Fruit fly (Drosophila melanogaster) whole organism, wandering third instar larva: ENCODE results near the gene CG10341.

Experiments used
- Abd-B ChIP-seq: fragments of >200 bp; optimal IDR thresholded peaks from 2 replicates; lab custom pipeline; 2017; ENCODE audit warnings: missing biosample characterization, missing genetic modification characterization
- CG32264 ChIP-seq: fragments of 200-800 bp; sonication (Bioruptor generic); optimal IDR thresholded peaks from 2 replicates; lab custom pipeline; 2016; ENCODE audit warnings: missing biosample characterization, missing genetic modification characterization
- CG9705 ChIP-seq: fragments of 200-800 bp; sonication (Bioruptor generic); optimal IDR thresholded peaks from 2 replicates; lab custom pipeline; 2018; ENCODE audit warnings: missing biosample characterization, mild to moderate bottlenecking, missing genetic modification characterization
- Dfd ChIP-seq: fragments of >200 bp; optimal IDR thresholded peaks from 2 replicates; lab custom pipeline; 2017; ENCODE audit warnings: missing biosample characterization, missing genetic modification characterization
- Dif ChIP-seq: fragments of 200-275, 200-300 bp; sonication (Bioruptor generic); optimal IDR thresholded peaks from 2 replicates; lab custom pipeline; 2018; ENCODE audit warnings: missing biosample characterization, missing genetic modification characterization; ENCODE audit not compliant: partially characterized antibody
- GATAd ChIP-seq: sonication (Bioruptor generic); optimal IDR thresholded peaks from 2 replicates; lab custom pipeline; 2016; ENCODE audit warnings: missing biosample characterization, missing genetic modification characterization
- HLH106 ChIP-seq: fragments of 200-800 bp; optimal IDR thresholded peaks from 3 replicates; lab custom pipeline; 2019; ENCODE audit warnings: missing biosample characterization, mild to moderate bottlenecking, missing genetic modification characterization, moderate library complexity
- Hnf4 ChIP-seq: fragments of 200-800 bp; sonication (Bioruptor generic); optimal IDR thresholded peaks from 2 replicates; lab custom pipeline; 2016; ENCODE audit warnings: missing biosample characterization, mild to moderate bottlenecking, missing genetic modification characterization
- Hr78 ChIP-seq: fragments of >200 bp; optimal IDR thresholded peaks from 2 replicates; lab custom pipeline; 2017; ENCODE audit warnings: missing biosample characterization, missing genetic modification characterization
- Hr83 ChIP-seq: fragments of 200-300 bp; sonication (Bioruptor generic); optimal IDR thresholded peaks from 2 replicates; lab custom pipeline; 2016; ENCODE audit warnings: missing biosample characterization, mild to moderate bottlenecking, missing genetic modification characterization, moderate library complexity; ENCODE audit not compliant: poor library complexity, severe bottlenecking
- Jra ChIP-seq: sonication (Bioruptor generic); optimal IDR thresholded peaks from 2 replicates; lab custom pipeline; 2016; ENCODE audit warnings: missing biosample characterization, missing genetic modification characterization
- Mio ChIP-seq: sonication (Bioruptor generic); optimal IDR thresholded peaks from 2 replicates; lab custom pipeline; 2016; ENCODE audit warnings: missing biosample characterization, missing genetic modification characterization
- Myc ChIP-seq: fragments of >200 bp; optimal IDR thresholded peaks from 2 replicates; lab custom pipeline; 2017
- N ChIP-seq: fragments of >200 bp; optimal IDR thresholded peaks from 2 replicates; lab custom pipeline; 2018; ENCODE audit warnings: missing biosample characterization, missing external identifiers, missing genetic modification characterization
- OdsH ChIP-seq: fragments of 200-800 bp; sonication (Bioruptor generic); optimal IDR thresholded peaks from 2 replicates; lab custom pipeline; 2016; ENCODE audit warnings: missing biosample characterization, mild to moderate bottlenecking, missing genetic modification characterization
- Rel ChIP-seq, 2 experiments: fragments of 200-800 bp; sonication (Bioruptor generic) in 1 of 2; optimal IDR thresholded peaks; 2 replicates in 1 of 2; 3 replicates in 1 of 2; lab custom pipeline; 2016 to 2019; ENCODE audit warnings: mild to moderate bottlenecking in 2 of 2, missing biosample characterization in 2 of 2, missing genetic modification characterization in 2 of 2, moderate library complexity in 1 of 2
- Sp1 ChIP-seq: fragments of 200-800 bp; sonication (Bioruptor generic); optimal IDR thresholded peaks from 3 replicates; lab custom pipeline; 2019; ENCODE audit warnings: missing biosample characterization, mild to moderate bottlenecking, missing genetic modification characterization, moderate library complexity
- Vsx2 ChIP-seq: fragments of 200-300, 225-300 bp; sonication (Bioruptor generic); optimal IDR thresholded peaks from 2 replicates; lab custom pipeline; 2018; ENCODE audit warnings: missing biosample characterization, missing genetic modification characterization; ENCODE audit not compliant: partially characterized antibody
- br ChIP-seq: fragments of 200-800 bp; sonication (Bioruptor generic); optimal IDR thresholded peaks from 2 replicates; lab custom pipeline; 2016; ENCODE audit warnings: missing biosample characterization, missing genetic modification characterization
- brk ChIP-seq: fragments of 200-800 bp; sonication (Bioruptor generic); optimal IDR thresholded peaks from 2 replicates; lab custom pipeline; 2016; ENCODE audit warnings: missing biosample characterization, mild to moderate bottlenecking, missing genetic modification characterization
- dl ChIP-seq, 2 experiments: fragments of 175-275, 200-275 bp in 1 of 2; fragments of 200-275 bp in 1 of 2; sonication (Bioruptor generic); optimal IDR thresholded peaks; lab custom pipeline; 2018; ENCODE audit warnings: mild to moderate bottlenecking in 2 of 2, missing biosample characterization in 2 of 2, missing genetic modification characterization in 2 of 2, moderate library complexity in 2 of 2; ENCODE audit not compliant: partially characterized antibody in 2 of 2, insufficient read depth in 1 of 2
- dmrt93B ChIP-seq: fragments of 200-800 bp; sonication (Bioruptor generic); optimal IDR thresholded peaks from 2 replicates; lab custom pipeline; 2018; ENCODE audit warnings: missing biosample characterization, mild to moderate bottlenecking, missing genetic modification characterization
- dsf ChIP-seq: sonication (Bioruptor generic); optimal IDR thresholded peaks from 2 replicates; lab custom pipeline; 2016; ENCODE audit warnings: missing biosample characterization, missing genetic modification characterization, borderline replicate concordance
- ey ChIP-seq: fragments of 200-800 bp; sonication (Bioruptor generic); optimal IDR thresholded peaks from 2 replicates; lab custom pipeline; 2016; ENCODE audit warnings: missing biosample characterization, missing genetic modification characterization
- foxo ChIP-seq, 2 experiments: fragments of 200-800 bp; sonication (Bioruptor generic); optimal IDR thresholded peaks; 2 replicates in 1 of 2; 3 replicates in 1 of 2; lab custom pipeline; 2016 to 2017; ENCODE audit warnings: missing biosample characterization in 2 of 2, missing genetic modification characterization in 2 of 2
- fru ChIP-seq: fragments of 200-800 bp; sonication (Bioruptor generic); optimal IDR thresholded peaks from 3 replicates; lab custom pipeline; 2016; ENCODE audit warnings: missing biosample characterization, mild to moderate bottlenecking, missing genetic modification characterization
- h ChIP-seq: fragments of 200-800 bp; sonication (Bioruptor generic); optimal IDR thresholded peaks from 3 replicates; lab custom pipeline; 2016; ENCODE audit warnings: missing biosample characterization, mild to moderate bottlenecking, missing genetic modification characterization
- jim ChIP-seq: fragments of 175-275, 200-325 bp; sonication (Bioruptor generic); optimal IDR thresholded peaks from 2 replicates; lab custom pipeline; 2016; ENCODE audit warnings: missing biosample characterization, mild to moderate bottlenecking, missing genetic modification characterization
- lola ChIP-seq: fragments of >200 bp; optimal IDR thresholded peaks from 2 replicates; lab custom pipeline; 2017; ENCODE audit warnings: missing biosample characterization, missing genetic modification characterization
- pan ChIP-seq: fragments of >200 bp; optimal IDR thresholded peaks from 2 replicates; lab custom pipeline; 2017
- psq ChIP-seq: fragments of 200-800 bp; sonication (Bioruptor generic); optimal IDR thresholded peaks from 3 replicates; lab custom pipeline; 2017; ENCODE audit warnings: missing biosample characterization, mild to moderate bottlenecking, missing genetic modification characterization, moderate library complexity
- rgr ChIP-seq: fragments of 200-800 bp; sonication (Bioruptor generic); optimal IDR thresholded peaks from 3 replicates; lab custom pipeline; 2016; ENCODE audit warnings: missing biosample characterization, mild to moderate bottlenecking, missing genetic modification characterization
- sage ChIP-seq: fragments of 200-800 bp; sonication (Bioruptor generic); optimal IDR thresholded peaks from 2 replicates; lab custom pipeline; 2016; ENCODE audit warnings: missing biosample characterization, mild to moderate bottlenecking, missing genetic modification characterization
- sv ChIP-seq: fragments of 200-800 bp; sonication (Bioruptor generic); optimal IDR thresholded peaks from 3 replicates; lab custom pipeline; 2016; ENCODE audit warnings: missing biosample characterization, missing genetic modification characterization
- usp ChIP-seq: fragments of >200 bp; optimal IDR thresholded peaks from 2 replicates; lab custom pipeline; 2017; ENCODE audit warnings: missing biosample characterization, missing genetic modification characterization
- woc ChIP-seq: sonication (Bioruptor generic); optimal IDR thresholded peaks from 2 replicates; lab custom pipeline; 2016; ENCODE audit warnings: missing biosample characterization, mild to moderate bottlenecking, missing genetic modification characterization

Gene CG10341

DNA sequence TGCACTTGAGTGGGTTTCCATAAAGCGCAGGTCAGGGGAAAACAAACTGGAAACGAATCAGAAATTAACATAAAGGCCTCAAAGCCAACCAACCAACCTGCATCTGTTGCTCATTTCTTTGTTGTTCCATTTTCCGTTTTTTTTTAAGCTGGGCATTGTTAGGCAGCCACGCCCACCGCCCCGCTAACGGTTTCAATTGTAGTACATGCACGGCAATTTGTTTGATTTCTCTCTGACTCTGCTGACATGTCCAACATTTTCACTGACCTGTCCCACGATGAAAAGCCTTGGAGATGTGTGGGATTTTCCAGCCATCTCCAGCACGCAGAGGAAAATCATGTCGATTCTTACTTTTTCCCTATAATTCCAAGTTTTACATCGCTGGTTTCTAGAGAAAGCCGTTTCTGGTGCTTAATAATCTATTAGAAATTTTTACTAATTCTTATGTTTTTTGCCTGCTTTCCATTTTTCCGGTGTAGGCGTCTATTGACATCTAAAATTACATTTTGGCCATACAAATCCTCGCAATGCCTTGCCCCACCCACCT lies 41.8 kb upstream of the CG10341 start:
- TF ChIP-seq CG9705 (no peak), dl (GFP tag; optimal IDR thresholded peaks at IDR 0.05; lab: Kevin White, UChicago; ENCODE audit: insufficient read depth in 1 of 2, partially characterized antibody in 2 of 2) (no peak), Dfd (no peak), Myc (lab: Kevin White, UChicago) (no peak), rgr (GFP tag; lab: Kevin White, UChicago) (no peak), fru (no peak), pan (no peak), br (no peak), sage (GFP tag; lab: Kevin White, UChicago) (no peak), Mio (no peak), lola (no peak), dsf (GFP tag; lab: Kevin White, UChicago) (no peak), OdsH (GFP tag; lab: Kevin White, UChicago) (no peak), GATAd (GFP tag; lab: Kevin White, UChicago) (no peak), Hr78 (GFP tag; lab: Kevin White, UChicago) (no peak), brk (GFP tag; lab: Kevin White, UChicago) (no peak), Vsx2 (GFP tag; lab: Kevin White, UChicago) (no peak), Hnf4 (GFP tag; lab: Kevin White, UChicago) (no peak), usp (GFP tag; lab: Kevin White, UChicago) (no peak)
- TF ChIP-seq, all 38 proteins: peak for 0

DNA sequence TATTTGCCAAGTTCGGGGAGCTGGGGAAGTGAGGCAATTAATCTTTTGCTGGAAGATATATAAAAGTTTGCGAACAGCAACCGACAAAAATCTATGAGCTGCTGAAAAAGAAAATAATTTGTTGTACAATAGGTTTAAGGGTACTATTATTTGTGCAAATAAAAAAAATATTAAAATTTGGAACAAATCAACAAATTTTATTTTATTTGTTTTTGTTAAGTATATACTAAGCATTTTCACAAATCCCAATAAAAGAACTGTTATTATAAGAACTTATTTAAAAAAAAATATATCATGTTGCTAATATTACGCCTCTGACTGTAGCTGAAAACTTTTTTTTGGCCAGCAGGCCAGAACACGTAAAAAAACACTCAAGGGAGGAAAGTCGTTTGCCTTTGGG lies 40.4 kb upstream of the CG10341 start:
- TF ChIP-seq foxo (GFP tag; optimal IDR thresholded peaks at IDR 0.05; lab: Kevin White, UChicago) (peak in 1 of 2 experiments; percentile 18), Hr83 (no peak), CG32264 (GFP tag; lab: Kevin White, UChicago) (no peak), psq (GFP tag; lab: Kevin White, UChicago) (no peak), Abd-B (GFP tag; lab: Kevin White, UChicago) (no peak), h (GFP tag; lab: Kevin White, UChicago) (no peak), HLH106 (peak; percentile 8)

DNA sequence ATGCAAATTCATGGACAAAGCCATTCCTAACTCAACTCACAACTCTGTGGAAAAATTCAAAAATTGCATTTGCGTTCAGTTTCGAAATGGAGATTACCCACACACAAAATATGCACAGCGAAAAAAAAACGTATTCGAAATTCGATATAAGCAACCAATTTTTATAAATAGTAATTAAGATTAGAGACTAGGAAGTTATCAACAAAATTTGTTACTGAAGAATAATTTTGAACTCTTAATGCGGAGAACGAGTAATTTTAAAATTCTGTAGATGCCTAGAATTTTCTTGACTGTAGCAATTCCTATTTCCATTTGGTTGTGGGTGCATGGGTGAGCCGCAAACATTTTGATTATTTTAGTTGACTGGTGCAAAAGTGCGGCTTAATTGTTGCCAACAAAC lies 35.1 kb upstream of the CG10341 start:
- TF ChIP-seq foxo (GFP tag; optimal IDR thresholded peaks at IDR 0.05; lab: Kevin White, UChicago) (peak in 1 of 2 experiments; percentile 28), Hr83 (no peak), h (GFP tag; lab: Kevin White, UChicago) (peak; percentile 19), rgr (GFP tag; lab: Kevin White, UChicago) (peak; percentile 2), Mio (no peak), Hnf4 (GFP tag; lab: Kevin White, UChicago) (no peak), OdsH (GFP tag; lab: Kevin White, UChicago) (peak; percentile 32), GATAd (GFP tag; lab: Kevin White, UChicago) (no peak), ey (GFP tag; lab: Kevin White, UChicago) (peak; percentile 5), fru (peak; percentile 6)
- TF ChIP-seq, all 38 proteins: peak for 6

dm6 chr2L:18664707-18665550 lies 33.6 kb upstream of the CG10341 start:
- TF ChIP-seq Hr83 (peak; percentile 57), Dif (GFP tag; lab: Kevin White, UChicago) (peak; percentile 68), CG32264 (GFP tag; lab: Kevin White, UChicago) (peak; percentile 44), rgr (GFP tag; lab: Kevin White, UChicago) (peak; percentile 68), woc (GFP tag; lab: Kevin White, UChicago) (peak; percentile 95), Vsx2 (GFP tag; lab: Kevin White, UChicago) (peak; percentile 86), sage (GFP tag; lab: Kevin White, UChicago) (peak; percentile 50), Hnf4 (GFP tag; lab: Kevin White, UChicago) (peak; percentile 78), foxo (GFP tag; optimal IDR thresholded peaks at IDR 0.05; lab: Kevin White, UChicago) (peak in 1 of 2 experiments; percentile 85), Dfd (no peak), dmrt93B (GFP tag; lab: Kevin White, UChicago) (peak; percentile 70), Rel (GFP tag; optimal IDR thresholded peaks at IDR 0.05; lab: Kevin White, UChicago) (no peak), Rel (tag; optimal IDR thresholded peaks at IDR 0.05; lab: Kevin White, UChicago) (peak; percentile 45), h (GFP tag; lab: Kevin White, UChicago) (peak; percentile 86), dsf (GFP tag; lab: Kevin White, UChicago) (no peak), Jra (GFP tag; lab: Kevin White, UChicago) (peak; percentile 70), HLH106 (peak; percentile 91), Abd-B (GFP tag; lab: Kevin White, UChicago) (no peak), pan (no peak), sv (no peak), OdsH (GFP tag; lab: Kevin White, UChicago) (peak; percentile 88), Myc (lab: Kevin White, UChicago) (no peak), dl (GFP tag; optimal IDR thresholded peaks at IDR 0.05; lab: Kevin White, UChicago; ENCODE audit: insufficient read depth in 1 of 2, partially characterized antibody in 2 of 2) (peak in 1 of 2 experiments; percentile 40), brk (GFP tag; lab: Kevin White, UChicago) (no peak), ey (GFP tag; lab: Kevin White, UChicago) (peak; percentile 81), CG9705 (peak; percentile 72), Sp1 (peak; percentile 87), fru (peak; percentile 91), psq (GFP tag; lab: Kevin White, UChicago) (peak; percentile 86), br (peak; percentile 73), jim (GFP tag; lab: Kevin White, UChicago) (no peak), N (no peak)
